Worm (Caenorhabditis elegans): Measurements from ENCODE around the gene gip-1.

DNA sequence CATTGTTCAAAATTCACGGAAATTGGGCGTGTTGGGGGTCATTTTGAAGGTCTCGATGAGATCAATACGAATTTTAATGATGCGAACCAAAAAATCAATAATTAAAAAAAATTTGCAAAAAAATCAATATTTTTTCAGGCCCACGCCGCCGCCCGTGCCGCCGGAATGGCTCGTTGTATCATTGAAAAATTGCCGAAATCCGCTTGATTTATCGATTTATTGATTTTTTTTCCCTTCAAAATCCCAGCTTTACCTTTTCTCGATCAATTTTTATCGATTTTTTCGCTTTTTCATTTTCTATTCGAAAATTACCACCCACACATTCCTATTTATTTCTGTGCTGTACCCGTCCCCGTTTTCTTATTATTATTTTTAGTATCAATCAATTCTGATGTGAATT, 37.0 kb downstream of the gip-1 start:
- TF ChIP-seq skn-1 (tag; optimal IDR thresholded peaks at IDR 0.05) (no peak), pqm-1 (tag; optimal IDR thresholded peaks at IDR 0.05) (no peak), unc-39 (tag; optimal IDR thresholded peaks at IDR 0.05) (no peak), nhr-11 (tag; optimal IDR thresholded peaks at IDR 0.05) (no peak), ceh-82 (tag; optimal IDR thresholded peaks at IDR 0.05) (no peak), Y105C5A.15 (GFP tag; IDR thresholded peaks at IDR 0.05) (no peak), lin-39 (tag; optimal IDR thresholded peaks at IDR 0.05) (no peak), nhr-76 (tag; optimal IDR thresholded peaks at IDR 0.05) (no peak), unc-130 (GFP tag; optimal IDR thresholded peaks at IDR 0.05) (no peak), daf-16 (GFP tag; optimal IDR thresholded peaks at IDR 0.05) (no peak), daf-16 (tag; optimal IDR thresholded peaks at IDR 0.05) (no peak), dmd-6 (GFP tag; IDR thresholded peaks at IDR 0.05) (no peak), zag-1 (tag; optimal IDR thresholded peaks at IDR 0.05) (no peak), nhr-25 (tag; optimal IDR thresholded peaks at IDR 0.05; ENCODE audit: borderline replicate concordance, insufficient read depth) (no peak)

Measured in whole organism, L4 larva.